Worm (Caenorhabditis elegans) whole organism, mixed stage, embryonic: Measurements from ENCODE around the gene clec-160.

Experiments
- blmp-1 ChIP-seq: fragments of 150-350 bp; optimal IDR thresholded peaks from 2 replicates; lab custom pipeline; 2014; ENCODE audit warnings: missing biosample characterization, missing genetic modification characterization
- cnd-1 ChIP-seq: fragments of 200-800 bp; sonication (Bioruptor generic); optimal IDR thresholded peaks from 2 replicates; lab custom pipeline; 2018; ENCODE audit warnings: mild to moderate bottlenecking, missing genetic modification characterization, missing compliant biosample characterization
- ham-2 ChIP-seq: fragments of 200-800 bp; sonication (Bioruptor generic); optimal IDR thresholded peaks from 2 replicates; lab custom pipeline; 2018; ENCODE audit warnings: mild to moderate bottlenecking, missing genetic modification characterization, missing compliant biosample characterization
- mab-5 ChIP-seq: fragments of 150-350 bp; optimal IDR thresholded peaks from 2 replicates; lab custom pipeline; 2014; ENCODE audit warnings: missing biosample characterization, missing genetic modification characterization
- nhr-12 ChIP-seq: fragments of 150-350 bp; optimal IDR thresholded peaks from 2 replicates; lab custom pipeline; 2014; ENCODE audit warnings: missing biosample characterization, missing genetic modification characterization
- nhr-237 ChIP-seq: fragments of 150-350 bp; optimal IDR thresholded peaks from 2 replicates; lab custom pipeline; 2014; ENCODE audit warnings: missing biosample characterization, missing genetic modification characterization
- nhr-28 ChIP-seq: fragments of 150-350 bp; optimal IDR thresholded peaks from 2 replicates; lab custom pipeline; 2014; ENCODE audit warnings: missing biosample characterization, missing genetic modification characterization
- pha-4 ChIP-seq: fragments of 150-350 bp; optimal IDR thresholded peaks from 2 replicates; lab custom pipeline; 2018; ENCODE audit warnings: missing biosample characterization, missing genetic modification reagents, missing genetic modification characterization
- unc-39 ChIP-seq: fragments of 150-350 bp; optimal IDR thresholded peaks from 2 replicates; lab custom pipeline; 2014; ENCODE audit warnings: missing biosample characterization, missing genetic modification characterization
- unc-62 ChIP-seq: fragments of 150-350 bp; optimal IDR thresholded peaks from 2 replicates; lab custom pipeline; 2014; ENCODE audit warnings: missing biosample characterization, missing genetic modification reagents, missing genetic modification characterization
- zip-8 ChIP-seq: fragments of 150-350 bp; optimal IDR thresholded peaks from 2 replicates; lab custom pipeline; 2014; ENCODE audit warnings: missing biosample characterization, missing genetic modification characterization
- ztf-11 ChIP-seq: fragments of 150-350 bp; optimal IDR thresholded peaks from 2 replicates; lab custom pipeline; 2014; ENCODE audit warnings: missing biosample characterization, missing genetic modification characterization

- TF ChIP-seq nhr-12 (tag; lab: Kevin White, UChicago) (no peak), unc-39 (tag; lab: Kevin White, UChicago) (no peak), mab-5 (tag; lab: Kevin White, UChicago) (no peak), blmp-1 (tag; lab: Kevin White, UChicago) (no peak), zip-8 (tag; lab: Kevin White, UChicago) (no peak), ztf-11 (no peak), nhr-237 (tag; lab: Kevin White, UChicago) (no peak), pha-4 (tag; lab: Kevin White, UChicago) (no peak), ham-2 (no peak), cnd-1 (tag; lab: Kevin White, UChicago) (no peak), nhr-28 (tag; lab: Kevin White, UChicago) (no peak), unc-62 (GFP tag; lab: Kevin White, UChicago) (no peak)
These were observed 34.8 kb downstream of the clec-160 start for ce11 chrIII:8240948-8241347.
